Worm (Caenorhabditis elegans) whole organism, L3 larva: ENCODE results near the gene eri-1.

Experiments
- daf-12 ChIP-seq: fragments of 150-350 bp; optimal IDR thresholded peaks from 2 replicates; lab custom pipeline; 2014; ENCODE audit warnings: missing biosample characterization, missing genetic modification reagents, missing genetic modification characterization
- jun-1 ChIP-seq: fragments of 150-350 bp; optimal IDR thresholded peaks from 2 replicates; lab custom pipeline; 2014; ENCODE audit warnings: missing biosample characterization, missing genetic modification reagents, missing genetic modification characterization

- no peak for TF ChIP-seq jun-1
- TF ChIP-seq daf-12, result no peak
Measured at ce11 chrIV:383135-383731, 36.5 kb downstream of the eri-1 start, which contains the start of gene spl-1.
